Worm (Caenorhabditis elegans) whole organism, L3 larva: ENCODE data around the gene bgnt-1.5.

Source experiments
- R02D3.7 ChIP-seq: fragments of 150-350 bp; optimal IDR thresholded peaks from 2 replicates; lab custom pipeline; 2014; ENCODE audit warnings: missing biosample characterization, missing genetic modification characterization
- ama-1 ChIP-seq: fragments of 150-350 bp; optimal IDR thresholded peaks from 2 replicates; lab custom pipeline; 2018
- ceh-28 ChIP-seq: fragments of 150-350 bp; optimal IDR thresholded peaks from 2 replicates; lab custom pipeline; 2014; ENCODE audit warnings: missing biosample characterization, missing genetic modification reagents, missing genetic modification characterization
- daf-12 ChIP-seq: fragments of 150-350 bp; optimal IDR thresholded peaks from 2 replicates; lab custom pipeline; 2014; ENCODE audit warnings: missing biosample characterization, missing genetic modification reagents, missing genetic modification characterization
- egl-5 ChIP-seq: fragments of 150-350 bp; optimal IDR thresholded peaks from 2 replicates; lab custom pipeline; 2017; ENCODE audit warnings: missing biosample characterization, missing genetic modification reagents, missing genetic modification characterization, inconsistent platforms
- elt-1 ChIP-seq: fragments of 150-350 bp; optimal IDR thresholded peaks from 2 replicates; lab custom pipeline; 2014; ENCODE audit warnings: missing biosample characterization, missing genetic modification characterization
- fkh-10 ChIP-seq: sonication (generic microtip); optimal IDR thresholded peaks from 2 replicates; lab custom pipeline; 2017; ENCODE audit warnings: missing biosample characterization, missing genetic modification reagents, missing genetic modification characterization
- fos-1 ChIP-seq: fragments of 150-350 bp; optimal IDR thresholded peaks from 2 replicates; lab custom pipeline; 2014; ENCODE audit warnings: missing biosample characterization, missing genetic modification characterization
- nhr-11 ChIP-seq: fragments of 150-350 bp; optimal IDR thresholded peaks from 2 replicates; lab custom pipeline; 2014; ENCODE audit warnings: missing biosample characterization, missing genetic modification characterization
- nhr-237 ChIP-seq: fragments of 150-350 bp; optimal IDR thresholded peaks from 2 replicates; lab custom pipeline; 2014; ENCODE audit warnings: missing biosample characterization, missing genetic modification characterization
- nhr-25 ChIP-seq: sonication (generic microtip); optimal IDR thresholded peaks from 2 replicates; lab custom pipeline; 2017; ENCODE audit warnings: missing biosample characterization, missing genetic modification characterization
- pqm-1 ChIP-seq: fragments of 150-350 bp; optimal IDR thresholded peaks from 2 replicates; lab custom pipeline; 2017; ENCODE audit warnings: missing biosample characterization, missing genetic modification characterization, inconsistent platforms
- unc-62 ChIP-seq: fragments of 150-350 bp; sonication (generic microtip); optimal IDR thresholded peaks from 4 replicates; lab custom pipeline; 2014; ENCODE audit warnings: missing biosample characterization, missing genetic modification reagents, missing genetic modification characterization

ce11 chrX:13234879-13235278 is 2.7 kb upstream of the bgnt-1.5 start, which contains the start of gene K08H2.2:
- no peak for TF ChIP-seq unc-62 (GFP tag; lab: Kevin White, UChicago)
- TF ChIP-seq nhr-11 (tag; lab: Kevin White, UChicago) = no peak
- no peak for TF ChIP-seq fkh-10 (GFP tag; lab: Kevin White, UChicago)
- no peak for TF ChIP-seq nhr-237 (tag; lab: Kevin White, UChicago)
- TF ChIP-seq ama-1 = no peak
- no peak for TF ChIP-seq nhr-25
- TF ChIP-seq ceh-28 (tag; lab: Kevin White, UChicago) = no peak
- no peak for TF ChIP-seq egl-5 (tag; lab: Kevin White, UChicago)
- TF ChIP-seq elt-1 (tag; lab: Kevin White, UChicago) = no peak
- no peak for TF ChIP-seq pqm-1 (tag; lab: Kevin White, UChicago)
- no peak for TF ChIP-seq fos-1 (tag; lab: Kevin White, UChicago)
- TF ChIP-seq R02D3.7 (tag; lab: Kevin White, UChicago) = no peak
- TF ChIP-seq daf-12 (tag; lab: Kevin White, UChicago) = no peak
